Worm (Caenorhabditis elegans) whole organism, L3 larva: ENCODE data around the gene F47B8.4.

Experiments
- ceh-16 ChIP-seq: sonication (generic microtip); optimal IDR thresholded peaks from 2 replicates; lab custom pipeline; 2017; ENCODE audit warnings: missing biosample characterization, missing genetic modification characterization
- hmg-11 ChIP-seq: sonication (generic microtip); optimal IDR thresholded peaks from 2 replicates; lab custom pipeline; 2016; ENCODE audit warnings: missing genetic modification characterization, missing compliant biosample characterization
- lin-39 ChIP-seq: fragments of 150-350 bp; optimal IDR thresholded peaks from 2 replicates; lab custom pipeline; 2018; ENCODE audit warnings: missing biosample characterization, missing genetic modification reagents, missing genetic modification characterization
- nhr-23 ChIP-seq: fragments of 150-350 bp; optimal IDR thresholded peaks from 2 replicates; lab custom pipeline; 2014; ENCODE audit warnings: missing biosample characterization, missing genetic modification reagents, missing genetic modification characterization
- zag-1 ChIP-seq: fragments of 150-350 bp; optimal IDR thresholded peaks from 2 replicates; lab custom pipeline; 2014; ENCODE audit warnings: missing biosample characterization, missing genetic modification characterization

ce11 chrV:14331477-14331876 is 7.0 kb upstream of the F47B8.4 start, which contains the start of gene F47B8.8:
- TF ChIP-seq hmg-11 (tag; lab: Kevin White, UChicago) (no peak), lin-39 (no peak), zag-1 (tag; lab: Kevin White, UChicago) (no peak), ceh-16 (no peak), nhr-23 (tag; lab: Kevin White, UChicago) (no peak)
